Fruit fly (Drosophila melanogaster): Measurements from ENCODE around the gene Cortactin.

Cortactin gene

DNA sequence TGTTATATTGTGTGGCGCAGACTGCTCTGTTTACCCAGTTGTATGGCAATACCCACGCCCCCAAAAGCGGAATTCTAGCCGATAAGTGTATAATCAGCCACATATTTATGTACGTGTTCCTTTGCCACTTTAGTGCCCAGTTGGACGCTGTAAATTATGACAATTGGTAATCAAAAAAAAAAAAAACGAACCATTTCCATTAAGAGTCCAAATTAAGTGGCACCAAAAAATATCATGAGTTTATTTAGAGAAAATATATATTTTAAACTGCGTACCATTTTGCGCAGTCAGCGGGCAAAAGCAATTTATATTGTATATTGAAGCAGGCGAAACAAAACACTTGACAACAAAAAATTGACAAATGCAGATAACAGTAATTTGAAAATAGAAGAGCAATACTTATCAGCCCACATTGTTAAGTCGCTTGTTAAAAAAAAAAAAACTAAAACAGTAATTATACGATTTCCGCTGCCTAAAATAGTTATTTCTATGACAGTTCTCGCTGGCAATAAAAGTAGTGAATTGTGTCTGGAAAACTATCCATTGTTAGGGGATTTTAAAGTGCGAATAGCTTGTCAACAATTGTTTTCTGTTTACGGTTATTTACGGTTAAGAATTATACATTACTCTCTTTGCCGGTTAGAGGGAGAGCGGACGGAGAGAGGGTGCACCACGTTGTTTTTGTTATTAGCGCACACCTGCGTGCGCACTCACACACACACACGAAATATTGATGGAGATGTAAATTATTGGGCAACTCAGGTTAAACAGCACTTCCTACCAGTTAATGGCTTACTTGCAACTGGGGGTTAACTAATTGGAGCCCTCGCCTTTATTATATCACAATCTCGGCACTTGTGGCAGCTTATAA is 4.5 kb downstream of the Cortactin start:
- no peak for TF ChIP-seq psq (optimal IDR thresholded peaks at IDR 0.05)
- no peak for TF ChIP-seq Sin3A (optimal IDR thresholded peaks at IDR 0.05)
- no peak for TF ChIP-seq insv (optimal IDR thresholded peaks at IDR 0.05)
- TF ChIP-seq ttk (optimal IDR thresholded peaks at IDR 0.05), result no peak
- no peak for TF ChIP-seq h (optimal IDR thresholded peaks at IDR 0.05)
- no peak for TF ChIP-seq Myc (optimal IDR thresholded peaks at IDR 0.05)

DNA sequence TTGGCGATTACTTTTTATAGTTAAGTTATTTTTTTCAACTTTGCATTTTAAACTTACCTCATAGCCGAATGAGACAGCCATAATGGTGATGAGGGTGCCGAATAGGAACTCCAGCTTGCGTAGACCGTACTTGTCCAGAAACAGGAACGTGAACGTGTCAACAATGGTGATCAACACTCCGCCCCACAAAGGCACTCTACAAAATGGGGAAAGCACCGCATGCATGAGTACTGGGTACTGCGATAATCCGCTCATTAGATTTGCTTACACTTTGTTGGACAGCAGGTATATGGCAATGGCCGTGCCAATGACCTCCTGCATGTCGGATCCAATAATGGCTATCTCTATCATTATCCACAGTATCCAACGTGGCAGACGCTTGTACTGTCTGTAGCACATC is 6.8 kb downstream of the Cortactin start:
- TF ChIP-seq ttk (optimal IDR thresholded peaks at IDR 0.05) (no peak), insv (optimal IDR thresholded peaks at IDR 0.05) (no peak), h (optimal IDR thresholded peaks at IDR 0.05) (no peak), Sin3A (optimal IDR thresholded peaks at IDR 0.05) (no peak), Myc (optimal IDR thresholded peaks at IDR 0.05) (no peak), psq (optimal IDR thresholded peaks at IDR 0.05) (no peak)

dm6 chr3R:21050875-21051274 is 13.4 kb downstream of the Cortactin start, which contains the start of gene Jhbp15:
Jhbp15 (minus strand) TSS chr3R:21050975.
- no peak for TF ChIP-seq h (optimal IDR thresholded peaks at IDR 0.05)
- TF ChIP-seq psq (optimal IDR thresholded peaks at IDR 0.05), result no peak
- TF ChIP-seq ttk (optimal IDR thresholded peaks at IDR 0.05), result no peak
- no peak for TF ChIP-seq Sin3A (optimal IDR thresholded peaks at IDR 0.05)
- no peak for TF ChIP-seq insv (optimal IDR thresholded peaks at IDR 0.05)
- no peak for TF ChIP-seq Myc (optimal IDR thresholded peaks at IDR 0.05)

- TF ChIP-seq psq (optimal IDR thresholded peaks at IDR 0.05) (no peak), Myc (optimal IDR thresholded peaks at IDR 0.05) (no peak), ttk (optimal IDR thresholded peaks at IDR 0.05) (no peak), Sin3A (optimal IDR thresholded peaks at IDR 0.05) (no peak), h (optimal IDR thresholded peaks at IDR 0.05) (no peak), insv (optimal IDR thresholded peaks at IDR 0.05) (no peak)
Measured at dm6 chr3R:21048729-21049128, 15.5 kb downstream of the Cortactin start, which contains the start of gene CG7079. CG7079 (minus strand) TSS chr3R:21048829.

DNA sequence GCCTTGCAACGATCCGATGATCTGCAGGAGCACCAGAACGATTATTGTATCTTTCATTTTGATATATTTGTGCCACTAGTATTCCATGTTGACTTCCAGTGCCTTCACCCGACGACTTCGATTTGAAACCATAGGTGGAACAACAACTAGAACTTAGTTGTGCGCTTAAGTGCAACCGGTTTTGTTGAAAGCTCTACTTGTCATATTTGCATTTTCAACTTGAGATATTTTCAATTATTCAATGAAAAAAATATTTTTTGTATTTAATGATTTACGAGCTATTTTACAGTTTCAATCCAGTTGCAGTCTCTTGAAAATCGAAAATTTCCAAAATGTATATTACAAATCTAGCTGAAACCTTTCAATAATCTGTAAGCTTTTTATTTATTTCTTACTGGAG is 17.3 kb downstream of the Cortactin start, which contains the start of gene CG31207:
CG31207 (minus strand) TSS at position 101 of the 400 bp plus-strand sequence.
- TF ChIP-seq insv (optimal IDR thresholded peaks at IDR 0.05), result no peak
- TF ChIP-seq Sin3A (optimal IDR thresholded peaks at IDR 0.05), result no peak
- no peak for TF ChIP-seq Myc (optimal IDR thresholded peaks at IDR 0.05)
- no peak for TF ChIP-seq psq (optimal IDR thresholded peaks at IDR 0.05)
- no peak for TF ChIP-seq h (optimal IDR thresholded peaks at IDR 0.05)
- TF ChIP-seq ttk (optimal IDR thresholded peaks at IDR 0.05), result no peak

DNA sequence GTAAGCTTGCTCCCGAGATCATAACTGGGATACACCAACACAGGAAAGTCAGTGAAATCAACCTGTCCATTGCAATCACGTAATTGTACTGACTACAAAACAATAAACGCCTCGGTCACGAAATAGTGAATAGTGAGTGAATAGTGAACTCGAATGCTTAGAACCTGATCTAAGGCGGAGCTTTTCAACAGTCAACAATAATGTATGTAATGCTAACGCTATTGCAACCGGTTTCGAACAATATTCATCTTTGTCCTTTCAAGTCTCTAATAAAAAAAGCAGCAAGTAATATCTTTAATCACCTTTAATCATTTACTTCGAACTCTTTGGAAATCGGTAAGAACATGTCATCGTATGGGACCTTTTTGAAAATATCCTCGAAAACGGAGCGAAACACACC is 18.5 kb downstream of the Cortactin start, which contains the start of gene CG31189:
CG31189 (minus strand) TSS at position 101 of the 400 bp plus-strand sequence.
- TF ChIP-seq psq (optimal IDR thresholded peaks at IDR 0.05), result no peak
- TF ChIP-seq Sin3A (optimal IDR thresholded peaks at IDR 0.05), result no peak
- TF ChIP-seq h (optimal IDR thresholded peaks at IDR 0.05), result no peak
- no peak for TF ChIP-seq insv (optimal IDR thresholded peaks at IDR 0.05)
- TF ChIP-seq Myc (optimal IDR thresholded peaks at IDR 0.05), result no peak
- TF ChIP-seq ttk (optimal IDR thresholded peaks at IDR 0.05), result no peak

dm6 chr3R:21043549-21044118 is 20.6 kb downstream of the Cortactin start, which contains the start of gene CG12278:
CG12278 (plus strand) TSS chr3R:21044068.
- no peak for TF ChIP-seq insv (optimal IDR thresholded peaks at IDR 0.05)
- TF ChIP-seq psq (optimal IDR thresholded peaks at IDR 0.05), result no peak
- TF ChIP-seq h (optimal IDR thresholded peaks at IDR 0.05), result no peak
- TF ChIP-seq Sin3A (optimal IDR thresholded peaks at IDR 0.05), result no peak
- TF ChIP-seq Myc (optimal IDR thresholded peaks at IDR 0.05), result no peak
- no peak for TF ChIP-seq ttk (optimal IDR thresholded peaks at IDR 0.05)

DNA sequence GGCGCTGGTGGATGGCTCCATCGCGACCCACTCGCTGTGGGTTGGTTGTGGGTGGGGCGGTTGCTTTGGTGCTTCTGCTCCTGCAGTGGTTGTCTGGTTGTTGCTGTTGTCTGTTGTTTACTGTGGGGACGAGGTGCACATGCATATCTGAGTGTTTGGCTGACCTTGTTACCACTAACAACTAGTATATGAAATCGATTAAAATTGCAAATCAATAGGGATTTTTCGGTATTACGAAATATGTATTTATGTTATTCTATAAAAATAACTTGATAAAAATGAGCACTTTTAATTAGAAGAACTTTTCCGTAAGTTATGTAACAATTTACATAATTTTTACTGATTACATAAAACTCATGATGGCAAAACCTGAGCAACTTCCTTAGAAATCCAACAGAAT is 21.9 kb downstream of the Cortactin start, which contains the start of gene Dhc93AB:
Dhc93AB (minus strand) TSS at position 101 of the 400 bp plus-strand sequence.
- TF ChIP-seq Sin3A (optimal IDR thresholded peaks at IDR 0.05), result no peak
- no peak for TF ChIP-seq h (optimal IDR thresholded peaks at IDR 0.05)
- TF ChIP-seq psq (optimal IDR thresholded peaks at IDR 0.05), result no peak
- TF ChIP-seq insv (optimal IDR thresholded peaks at IDR 0.05), result no peak
- no peak for TF ChIP-seq Myc (optimal IDR thresholded peaks at IDR 0.05)
- no peak for TF ChIP-seq ttk (optimal IDR thresholded peaks at IDR 0.05)

DNA sequence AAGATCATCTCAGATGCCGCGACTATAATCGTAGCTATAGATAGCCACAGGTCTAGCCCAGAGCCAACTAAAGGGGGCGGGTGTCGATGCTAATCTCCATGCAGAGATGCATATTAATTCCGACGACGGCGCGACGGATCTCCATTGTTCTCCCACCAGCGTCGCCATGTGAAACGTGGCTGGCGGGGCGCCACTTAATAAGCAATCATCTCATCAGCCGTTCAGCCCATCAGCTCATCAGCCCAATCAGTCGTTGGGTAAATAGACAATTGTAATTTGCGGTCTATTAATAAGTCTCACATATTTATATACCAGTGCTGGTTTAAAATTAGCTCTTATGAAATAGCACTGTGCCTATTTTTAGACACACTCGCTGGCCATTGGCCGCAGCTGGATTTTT is 38.8 kb downstream of the Cortactin start:
- no peak for TF ChIP-seq Sin3A (optimal IDR thresholded peaks at IDR 0.05)
- no peak for TF ChIP-seq psq (optimal IDR thresholded peaks at IDR 0.05)
- no peak for TF ChIP-seq Myc (optimal IDR thresholded peaks at IDR 0.05)
- no peak for TF ChIP-seq ttk (optimal IDR thresholded peaks at IDR 0.05)
- no peak for TF ChIP-seq insv (optimal IDR thresholded peaks at IDR 0.05)
- no peak for TF ChIP-seq h (optimal IDR thresholded peaks at IDR 0.05)

DNA sequence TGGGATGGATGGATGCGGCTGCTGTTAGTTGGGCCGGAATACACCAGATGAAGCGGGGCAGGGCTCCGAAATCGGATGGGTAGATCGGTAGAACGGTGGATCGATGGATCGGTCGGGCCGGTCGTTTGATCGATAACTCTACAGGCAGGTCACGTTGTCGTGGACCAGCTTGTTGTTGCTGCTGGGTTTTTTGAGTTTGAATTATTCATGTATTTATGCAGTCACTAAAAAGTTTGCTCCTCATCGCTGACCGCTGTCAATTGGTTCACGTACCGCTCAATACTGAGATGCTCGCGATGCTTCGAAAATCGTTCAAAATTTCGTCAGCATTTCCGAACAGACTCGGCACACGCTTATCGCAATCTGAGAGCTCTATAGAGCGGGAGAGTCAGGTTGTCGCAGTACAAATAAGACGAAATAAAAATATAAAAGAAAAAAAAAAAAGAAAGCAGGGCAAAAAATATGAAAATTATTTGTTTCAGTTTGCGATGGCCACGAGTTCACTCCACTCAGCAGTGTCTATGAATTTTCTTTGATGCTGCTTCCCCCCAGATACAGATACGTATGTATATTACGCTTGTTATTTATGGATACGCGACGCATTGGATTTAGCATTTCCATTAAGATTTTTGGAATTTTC is 40.2 kb downstream of the Cortactin start, which contains the start of gene peg:
peg (minus strand) TSS at position 262 of the 640 bp plus-strand sequence.
- no peak for TF ChIP-seq h (optimal IDR thresholded peaks at IDR 0.05)
- TF ChIP-seq Sin3A (optimal IDR thresholded peaks at IDR 0.05), result no peak
- TF ChIP-seq Myc (optimal IDR thresholded peaks at IDR 0.05), result no peak
- TF ChIP-seq insv (optimal IDR thresholded peaks at IDR 0.05), result no peak
- TF ChIP-seq ttk (optimal IDR thresholded peaks at IDR 0.05), result no peak
- TF ChIP-seq psq (optimal IDR thresholded peaks at IDR 0.05), result no peak

DNA sequence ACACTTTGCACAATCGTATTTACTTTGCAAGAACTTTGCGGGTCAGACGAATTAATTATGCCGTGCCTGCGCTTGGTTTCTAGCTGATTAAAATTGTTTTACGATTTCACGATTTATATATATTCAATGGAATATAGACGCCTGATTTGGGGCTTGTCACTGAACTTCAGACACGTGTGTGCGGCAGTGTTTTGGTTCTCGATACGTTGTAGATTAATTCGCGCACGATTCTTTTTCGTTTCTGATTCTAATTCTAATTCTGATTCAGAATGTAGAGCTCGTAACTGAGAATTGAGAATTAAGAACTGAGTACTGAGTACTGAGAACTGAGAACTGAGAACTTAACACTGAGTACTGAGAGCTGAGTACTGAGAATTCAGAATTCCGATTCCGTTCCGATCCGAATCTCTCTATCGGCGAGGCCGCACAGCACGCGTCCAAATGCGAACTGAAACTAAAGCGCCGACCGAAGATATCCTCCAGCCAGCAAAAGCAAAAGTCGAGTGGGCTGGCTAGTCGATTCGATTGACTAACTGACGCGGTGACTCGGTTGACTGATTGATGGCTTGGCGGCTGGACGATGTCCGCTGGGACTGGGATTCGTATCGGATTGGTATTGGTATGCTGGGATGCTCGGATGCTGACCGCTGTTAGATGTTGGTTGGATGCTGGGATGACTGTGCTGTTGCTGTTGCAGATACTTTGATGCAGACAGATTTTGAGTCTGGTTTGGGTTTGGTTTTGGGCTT is 41.3 kb downstream of the Cortactin start:
- no peak for TF ChIP-seq psq (optimal IDR thresholded peaks at IDR 0.05)
- TF ChIP-seq h (optimal IDR thresholded peaks at IDR 0.05), result no peak
- TF ChIP-seq insv (optimal IDR thresholded peaks at IDR 0.05), result no peak
- TF ChIP-seq Myc (optimal IDR thresholded peaks at IDR 0.05), result no peak
- TF ChIP-seq Sin3A (optimal IDR thresholded peaks at IDR 0.05), result no peak
- TF ChIP-seq ttk (optimal IDR thresholded peaks at IDR 0.05), result no peak
